In genomic region chrV:12555872-12556271, ce11 we compare ENCODE assay signal across 5 worm cellular contexts.
A peak's percentile ranks its signal among the peaks of the same experiment; 100 is the strongest.
TF ChIP-seq lines count a peak whose summit lies in the region.

No protein-coding gene starts in this region.

TF ChIP-seq in whole organism, L1 larva, 84 proteins besides CTCF, POLR2A, EP300 and RAD21 (continues in another document):
- TF ChIP-seq lsy-2 (tag; optimal IDR thresholded peaks at IDR 0.05; lab: Kevin White, UChicago) (peak in 1 of 2 experiments; percentile 25), unc-98 (GFP tag; IDR thresholded peaks at IDR 0.05; lab: Robert Waterston, UW) (no peak), sox-4 (tag; optimal IDR thresholded peaks at IDR 0.05; lab: Kevin White, UChicago) (no peak), zag-1 (tag; optimal IDR thresholded peaks at IDR 0.05; lab: Kevin White, UChicago) (no peak), tbx-2 (tag; optimal IDR thresholded peaks at IDR 0.05; lab: Kevin White, UChicago) (peak; percentile 37), skn-1 (tag; optimal IDR thresholded peaks at IDR 0.05; lab: Kevin White, UChicago) (no peak), ama-1 (optimal IDR thresholded peaks at IDR 0.05; lab: Kevin White, UChicago) (no peak), lin-14 (GFP tag; optimal IDR thresholded peaks at IDR 0.05; lab: Kevin White, UChicago) (peak; percentile 38), unc-62 (GFP tag; optimal IDR thresholded peaks at IDR 0.05; lab: Kevin White, UChicago) (no peak), nhr-71 (tag; optimal IDR thresholded peaks at IDR 0.05; lab: Kevin White, UChicago) (peak; percentile 59), grh-1 (GFP tag; IDR thresholded peaks at IDR 0.05; lab: Robert Waterston, UW) (0 out of 2 replicates have a peak, but pooled peaks have one; percentile 5), snu-23 (GFP tag; optimal IDR thresholded peaks at IDR 0.05; lab: Kevin White, UChicago) (peak; percentile 30), jun-1 (tag; optimal IDR thresholded peaks at IDR 0.05; lab: Kevin White, UChicago) (no peak), nhr-20 (tag; optimal IDR thresholded peaks at IDR 0.05; lab: Kevin White, UChicago) (peak; percentile 42), unc-130 (tag; optimal IDR thresholded peaks at IDR 0.05; lab: Kevin White, UChicago) (peak; percentile 25), lin-35 (GFP tag; optimal IDR thresholded peaks at IDR 0.05; lab: Kevin White, UChicago) (peak in 1 of 2 experiments; percentile 9), swsn-7 (tag; optimal IDR thresholded peaks at IDR 0.05; lab: Kevin White, UChicago) (no peak), nhr-90 (tag; optimal IDR thresholded peaks at IDR 0.05; lab: Kevin White, UChicago; ENCODE audit: poor library complexity) (peak; percentile 2)

TF ChIP-seq in whole organism, L2 larva, 48 proteins besides CTCF, POLR2A, EP300 and RAD21 (continues in another document):
- no peak for TF ChIP-seq nhr-237 (tag; optimal IDR thresholded peaks at IDR 0.05; lab: Kevin White, UChicago)
- TF ChIP-seq egl-27 (tag; optimal IDR thresholded peaks at IDR 0.05; lab: Kevin White, UChicago), result no peak
- no peak for TF ChIP-seq nhr-23 (tag; optimal IDR thresholded peaks at IDR 0.05; lab: Kevin White, UChicago)
- no peak for TF ChIP-seq skn-1 (tag; optimal IDR thresholded peaks at IDR 0.05; lab: Kevin White, UChicago)
- no peak for TF ChIP-seq zag-1 (tag; optimal IDR thresholded peaks at IDR 0.05; lab: Kevin White, UChicago)
- no peak for TF ChIP-seq unc-62 (GFP tag; optimal IDR thresholded peaks at IDR 0.05; lab: Kevin White, UChicago)
- TF ChIP-seq lin-39 (tag; optimal IDR thresholded peaks at IDR 0.05; lab: Kevin White, UChicago), result no peak
- TF ChIP-seq snpc-4 (tag; optimal IDR thresholded peaks at IDR 0.05; lab: Kevin White, UChicago), result no peak
- peak; percentile 51 for TF ChIP-seq sma-9 (GFP tag; optimal IDR thresholded peaks at IDR 0.05; lab: Kevin White, UChicago)
- TF ChIP-seq sma-9 (tag; optimal IDR thresholded peaks at IDR 0.05; lab: Kevin White, UChicago), result no peak
- peak; percentile 47 for TF ChIP-seq nhr-129 (tag; optimal IDR thresholded peaks at IDR 0.05; lab: Kevin White, UChicago)
- TF ChIP-seq aly-2 (tag; optimal IDR thresholded peaks at IDR 0.05; lab: Kevin White, UChicago), result no peak
- TF ChIP-seq unc-55 (GFP tag; optimal IDR thresholded peaks at IDR 0.05; lab: Kevin White, UChicago), result no peak
- no peak for TF ChIP-seq fos-1 (tag; optimal IDR thresholded peaks at IDR 0.05; lab: Kevin White, UChicago)
- no peak for TF ChIP-seq peb-1 (tag; optimal IDR thresholded peaks at IDR 0.05; lab: Kevin White, UChicago)
- TF ChIP-seq nhr-77 (tag; optimal IDR thresholded peaks at IDR 0.05; lab: Kevin White, UChicago), result no peak
- no peak for TF ChIP-seq ztf-11 (tag; optimal IDR thresholded peaks at IDR 0.05; lab: Kevin White, UChicago)
- TF ChIP-seq sem-4 (tag; optimal IDR thresholded peaks at IDR 0.05; lab: Kevin White, UChicago), result no peak
- TF ChIP-seq ztf-4 (tag; optimal IDR thresholded peaks at IDR 0.05; lab: Kevin White, UChicago), result no peak
- TF ChIP-seq ceh-82 (tag; optimal IDR thresholded peaks at IDR 0.05; lab: Kevin White, UChicago), result no peak

TF ChIP-seq in whole organism, L3 larva, 47 proteins besides CTCF, POLR2A, EP300 and RAD21:
- peak; percentile 42 for TF ChIP-seq nhr-43 (tag; optimal IDR thresholded peaks at IDR 0.05; lab: Kevin White, UChicago; ENCODE audit: poor library complexity, severe bottlenecking)
- peak; percentile 57 for TF ChIP-seq nhr-25 (tag; optimal IDR thresholded peaks at IDR 0.05; lab: Kevin White, UChicago)
- TF ChIP-seq lin-39 (tag; optimal IDR thresholded peaks at IDR 0.05; lab: Kevin White, UChicago), result no peak
- peak; percentile 74 for TF ChIP-seq nhr-23 (tag; optimal IDR thresholded peaks at IDR 0.05; lab: Kevin White, UChicago)

TF ChIP-seq in whole organism, L4 larva, 104 proteins besides CTCF, POLR2A, EP300 and RAD21:
- no peak for TF ChIP-seq cey-2 (tag; optimal IDR thresholded peaks at IDR 0.05; lab: Kevin White, UChicago; ENCODE audit: borderline replicate concordance, insufficient read depth)
- TF ChIP-seq spr-1 (tag; optimal IDR thresholded peaks at IDR 0.05; lab: Kevin White, UChicago), result no peak
- no peak for TF ChIP-seq F26F4.8 (GFP tag; conservative IDR thresholded peaks at IDR 0.05; lab: Robert Waterston, UW)
- TF ChIP-seq nhr-28 (tag; optimal IDR thresholded peaks at IDR 0.05; lab: Kevin White, UChicago), result peak; percentile 10
- no peak for TF ChIP-seq ctbp-1 (GFP tag; IDR thresholded peaks at IDR 0.05; lab: Robert Waterston, UW)
- no peak for TF ChIP-seq tra-1 (GFP tag; IDR thresholded peaks at IDR 0.05; lab: Robert Waterston, UW)
- TF ChIP-seq nhr-10 (tag; optimal IDR thresholded peaks at IDR 0.05; lab: Kevin White, UChicago), result no peak
- peak; percentile 42 for TF ChIP-seq hlh-30 (tag; optimal IDR thresholded peaks at IDR 0.05; lab: Kevin White, UChicago; ENCODE audit: insufficient read depth)
- no peak for TF ChIP-seq lin-1 (GFP tag; IDR thresholded peaks at IDR 0.05; lab: Robert Waterston, UW)
- no peak for TF ChIP-seq pha-4 (GFP tag; IDR thresholded peaks at IDR 0.05; lab: Robert Waterston, UW)
- TF ChIP-seq pha-4 (tag; optimal IDR thresholded peaks at IDR 0.05; lab: Kevin White, UChicago), result no peak
- TF ChIP-seq fos-1 (tag; optimal IDR thresholded peaks at IDR 0.05; lab: Kevin White, UChicago), result no peak
- TF ChIP-seq ceh-32 (tag; optimal IDR thresholded peaks at IDR 0.05; lab: Kevin White, UChicago; ENCODE audit: poor library complexity), result no peak
- no peak for TF ChIP-seq zag-1 (tag; optimal IDR thresholded peaks at IDR 0.05; lab: Kevin White, UChicago)
- no peak for TF ChIP-seq unc-39 (tag; optimal IDR thresholded peaks at IDR 0.05; lab: Kevin White, UChicago)
- TF ChIP-seq nhr-237 (tag; optimal IDR thresholded peaks at IDR 0.05; lab: Kevin White, UChicago), result no peak
- no peak for TF ChIP-seq snpc-1.2 (GFP tag; IDR thresholded peaks at IDR 0.05; lab: Robert Waterston, UW)
- no peak for TF ChIP-seq spr-3 (GFP tag; optimal IDR thresholded peaks at IDR 0.05; lab: Kevin White, UChicago)
- TF ChIP-seq ama-1 (optimal IDR thresholded peaks at IDR 0.05; lab: Kevin White, UChicago), result peak; percentile 50
- TF ChIP-seq madf-9 (GFP tag; conservative IDR thresholded peaks at IDR 0.05; lab: Robert Waterston, UW), result no peak
- no peak for TF ChIP-seq R02D3.7 (tag; optimal IDR thresholded peaks at IDR 0.05; lab: Kevin White, UChicago)
- TF ChIP-seq nhr-25 (tag; optimal IDR thresholded peaks at IDR 0.05; lab: Kevin White, UChicago; ENCODE audit: borderline replicate concordance, insufficient read depth), result peak; percentile 26
- TF ChIP-seq ZK337.2 (GFP tag; IDR thresholded peaks at IDR 0.05; lab: Robert Waterston, UW), result no peak
- no peak for TF ChIP-seq lim-7 (GFP tag; IDR thresholded peaks at IDR 0.05; lab: Robert Waterston, UW)
- TF ChIP-seq ZK546.5 (tag; optimal IDR thresholded peaks at IDR 0.05; lab: Kevin White, UChicago), result no peak
- no peak for TF ChIP-seq duxl-1 (tag; optimal IDR thresholded peaks at IDR 0.05; lab: Kevin White, UChicago; ENCODE audit: poor library complexity)
- TF ChIP-seq gei-8 (GFP tag; optimal IDR thresholded peaks at IDR 0.05; lab: Kevin White, UChicago), result no peak
- TF ChIP-seq mep-1 (tag; optimal IDR thresholded peaks at IDR 0.05; lab: Kevin White, UChicago), result no peak

TF ChIP-seq in whole organism, young adult, 124 proteins besides CTCF, POLR2A, EP300 and RAD21:
- no peak for TF ChIP-seq rec-8 (tag; optimal IDR thresholded peaks at IDR 0.05; lab: Kevin White, UChicago)
- no peak for TF ChIP-seq mcd-1 (GFP tag; IDR thresholded peaks at IDR 0.05; lab: Robert Waterston, UW)
- TF ChIP-seq Y95B8A.8 (GFP tag; IDR thresholded peaks at IDR 0.05; lab: Robert Waterston, UW), result 0 out of 2 replicates have a peak, but pooled peaks have one; percentile 45
